Fruit fly (Drosophila melanogaster): Measurements from ENCODE around the gene RFeSP.

The RFeSP gene

dm6 chr2L:1655858-1656257 is 41.9 kb upstream of the RFeSP start (continued):
- no peak for TF ChIP-seq CG14965 (GFP tag; optimal IDR thresholded peaks at IDR 0.05; ENCODE audit: borderline replicate concordance)
- TF ChIP-seq Camta (GFP tag; optimal IDR thresholded peaks at IDR 0.05): no peak
- TF ChIP-seq stc (GFP tag; IDR thresholded peaks at IDR 0.05): no peak
- TF ChIP-seq Pdp1 (GFP tag; optimal IDR thresholded peaks at IDR 0.05): peak in 1 of 2 experiments; percentile 5
- TF ChIP-seq wek (GFP tag; optimal IDR thresholded peaks at IDR 0.05): no peak
- no peak for TF ChIP-seq Hsf (GFP tag; optimal IDR thresholded peaks at IDR 0.05)
- TF ChIP-seq CG3065 (GFP tag; optimal IDR thresholded peaks at IDR 0.05): no peak
- no peak for TF ChIP-seq CG6175 (GFP tag; IDR thresholded peaks at IDR 0.05)
- TF ChIP-seq Ravus (GFP tag; IDR thresholded peaks at IDR 0.05): no peak
- TF ChIP-seq CG8281 (tag; optimal IDR thresholded peaks at IDR 0.05): no peak
- TF ChIP-seq sug (tag; optimal IDR thresholded peaks at IDR 0.05): no peak
- TF ChIP-seq NFAT (GFP tag; IDR thresholded peaks at IDR 0.05): no peak
- TF ChIP-seq Sry-δ (GFP tag; optimal IDR thresholded peaks at IDR 0.05): no peak
- no peak for TF ChIP-seq exex (tag; optimal IDR thresholded peaks at IDR 0.05)
- TF ChIP-seq CG16863 (GFP tag; optimal IDR thresholded peaks at IDR 0.05): no peak
- no peak for TF ChIP-seq fd102C (GFP tag; optimal IDR thresholded peaks at IDR 0.05)
- TF ChIP-seq CG5953 (GFP tag; IDR thresholded peaks at IDR 0.05): 0 out of 2 replicates have a peak, but pooled peaks have one; percentile 46
- no peak for TF ChIP-seq CG16779 (GFP tag; IDR thresholded peaks at IDR 0.05)
- no peak for TF ChIP-seq sd (tag; optimal IDR thresholded peaks at IDR 0.05)
- peak; percentile 38 for TF ChIP-seq CG12155 (GFP tag; optimal IDR thresholded peaks at IDR 0.05)
- TF ChIP-seq CG11247 (GFP tag; IDR thresholded peaks at IDR 0.05): peak; percentile 62
- TF ChIP-seq sqz (GFP tag; optimal IDR thresholded peaks at IDR 0.05): no peak
- TF ChIP-seq unpg (GFP tag; optimal IDR thresholded peaks at IDR 0.05): peak; percentile 63
- TF ChIP-seq zfh2 (GFP tag; optimal IDR thresholded peaks at IDR 0.05): no peak
- peak; percentile 50 for TF ChIP-seq slbo (GFP tag; IDR thresholded peaks at IDR 0.05)
- peak; percentile 46; the same call in 1 of the 3 replicates for TF ChIP-seq ase (GFP tag; IDR thresholded peaks at IDR 0.05)
- TF ChIP-seq CG17328 (GFP tag; IDR thresholded peaks at IDR 0.05): peak; percentile 50; the same call in 1 of the 2 replicates
- TF ChIP-seq Tbp (GFP tag; optimal IDR thresholded peaks at IDR 0.05): no peak
- no peak for TF ChIP-seq CG10979 (tag; optimal IDR thresholded peaks at IDR 0.05)
- TF ChIP-seq fu2 (GFP tag; optimal IDR thresholded peaks at IDR 0.05): no peak
- peak; percentile 5 for TF ChIP-seq cwo (GFP tag; optimal IDR thresholded peaks at IDR 0.05)
- no peak for TF ChIP-seq Oaz (GFP tag; IDR thresholded peaks at IDR 0.05)
- peak; percentile 21 for TF ChIP-seq CG10274 (GFP tag; optimal IDR thresholded peaks at IDR 0.05)
- TF ChIP-seq tx (GFP tag; optimal IDR thresholded peaks at IDR 0.05): no peak
- TF ChIP-seq CG17802 (tag; optimal IDR thresholded peaks at IDR 0.05): no peak
- no peak for TF ChIP-seq CTCF (GFP tag; optimal IDR thresholded peaks at IDR 0.05)
- no peak for TF ChIP-seq Deaf1 (tag; optimal IDR thresholded peaks at IDR 0.05)
- no peak for TF ChIP-seq CG12942 (GFP tag; optimal IDR thresholded peaks at IDR 0.05)
- TF ChIP-seq CG3847 (GFP tag; IDR thresholded peaks at IDR 0.05): peak; percentile 55
- no peak for TF ChIP-seq CG10147 (GFP tag; optimal IDR thresholded peaks at IDR 0.05)
- TF ChIP-seq CG10462 (GFP tag; optimal IDR thresholded peaks at IDR 0.05): no peak
- peak; percentile 40 for TF ChIP-seq CG8388 (GFP tag; optimal IDR thresholded peaks at IDR 0.05)
- TF ChIP-seq CG32772 (GFP tag; IDR thresholded peaks at IDR 0.05): peak; percentile 50; the same call in 1 of the 2 replicates
- TF ChIP-seq Atf6 (GFP tag; IDR thresholded peaks at IDR 0.05): peak; percentile 66; the same call in 1 of the 2 replicates
- TF ChIP-seq kah (GFP tag; optimal IDR thresholded peaks at IDR 0.05): no peak
- TF ChIP-seq nom (GFP tag; optimal IDR thresholded peaks at IDR 0.05): no peak
- TF ChIP-seq ab (GFP tag; optimal IDR thresholded peaks at IDR 0.05): no peak
- TF ChIP-seq CG4707 (GFP tag; optimal IDR thresholded peaks at IDR 0.05): no peak
- TF ChIP-seq CG9876 (GFP tag; optimal IDR thresholded peaks at IDR 0.05): no peak
- no peak for TF ChIP-seq Drgx (GFP tag; IDR thresholded peaks at IDR 0.05)
- 0 out of 2 replicates have a peak, but pooled peaks have one; percentile 9 for TF ChIP-seq danr (GFP tag; IDR thresholded peaks at IDR 0.05)
- TF ChIP-seq CG8089 (GFP tag; optimal IDR thresholded peaks at IDR 0.05): no peak
- peak; percentile 50 for TF ChIP-seq row (GFP tag; IDR thresholded peaks at IDR 0.05)

Data from whole organism, embryonic.